Worm (Caenorhabditis elegans): Measurements from ENCODE around the gene maph-9.

Gene maph-9

DNA sequence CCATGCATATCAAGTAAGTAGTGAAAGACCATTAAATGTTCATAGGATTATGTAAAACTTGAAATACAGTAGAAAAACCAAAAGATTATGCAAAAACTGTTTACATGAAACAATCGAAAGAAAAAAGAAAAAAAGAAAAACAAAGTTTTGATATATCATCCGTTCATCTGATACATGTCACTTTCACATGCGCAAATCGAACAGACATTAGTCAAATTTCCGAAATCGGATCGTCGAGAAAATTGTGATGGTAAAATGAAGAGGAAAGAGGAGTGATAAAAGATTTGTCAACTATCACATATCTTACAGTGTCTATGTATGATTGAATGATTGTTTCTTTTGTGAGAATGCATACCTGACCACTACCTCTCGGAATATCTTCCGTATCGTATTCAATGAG, 52.5 kb downstream of the maph-9 start:
- TF ChIP-seq pha-4 (GFP tag; IDR thresholded peaks at IDR 0.05) (no peak), pha-4 (tag; optimal IDR thresholded peaks at IDR 0.05) (no peak), ceh-82 (tag; optimal IDR thresholded peaks at IDR 0.05) (no peak), lin-29 (GFP tag; IDR thresholded peaks at IDR 0.05) (no peak), mep-1 (tag; optimal IDR thresholded peaks at IDR 0.05) (no peak), unc-62 (GFP tag; optimal IDR thresholded peaks at IDR 0.05 in 1 of 2) (no peak), unc-62 (tag; optimal IDR thresholded peaks at IDR 0.05) (no peak), R02D3.7 (tag; optimal IDR thresholded peaks at IDR 0.05) (no peak), nhr-28 (tag; optimal IDR thresholded peaks at IDR 0.05) (no peak), lir-3 (tag; optimal IDR thresholded peaks at IDR 0.05) (no peak), ztf-7 (tag; optimal IDR thresholded peaks at IDR 0.05) (no peak), mes-2 (tag; optimal IDR thresholded peaks at IDR 0.05; ENCODE audit: poor library complexity, severe bottlenecking) (no peak), nhr-11 (tag; optimal IDR thresholded peaks at IDR 0.05) (no peak), jun-1 (tag; optimal IDR thresholded peaks at IDR 0.05) (no peak)
